Worm (Caenorhabditis elegans) whole organism, early embryonic: ENCODE measurements around the gene ZK185.2.

ENCODE experiments used
- B0310.2 ChIP-seq: sonication (generic microtip); optimal IDR thresholded peaks from 2 replicates; lab custom pipeline; 2016; ENCODE audit warnings: mild to moderate bottlenecking, missing genetic modification characterization, missing compliant biosample characterization
- F13C5.2 ChIP-seq: sonication (generic microtip); optimal IDR thresholded peaks from 2 replicates; lab custom pipeline; 2017; ENCODE audit warnings: mild to moderate bottlenecking, missing genetic modification characterization, inconsistent platforms, missing compliant biosample characterization
- aly-1 ChIP-seq: sonication (generic microtip); optimal IDR thresholded peaks from 2 replicates; lab custom pipeline; 2016; ENCODE audit warnings: missing genetic modification characterization, missing compliant biosample characterization
- ama-1 ChIP-seq: fragments of 150-350 bp; optimal IDR thresholded peaks from 2 replicates; lab custom pipeline; 2014
- ceh-13 ChIP-seq: fragments of 200-800 bp; sonication (Bioruptor generic); optimal IDR thresholded peaks from 2 replicates; lab custom pipeline; 2018; ENCODE audit warnings: mild to moderate bottlenecking, missing genetic modification characterization, missing compliant biosample characterization
- ceh-36 ChIP-seq: sonication (generic microtip); optimal IDR thresholded peaks from 2 replicates; lab custom pipeline; 2016; ENCODE audit warnings: missing genetic modification characterization, inconsistent platforms, missing compliant biosample characterization
- ets-7 ChIP-seq: sonication (generic microtip); optimal IDR thresholded peaks from 2 replicates; lab custom pipeline; 2016; ENCODE audit warnings: missing genotype, missing genetic modification characterization, missing compliant biosample characterization
- flt-1 ChIP-seq: fragments of 200-800 bp; sonication (Bioruptor generic); IDR thresholded peaks from 2 replicates; pipeline ENCODE4 v1.3.6; 2022; ENCODE audit warnings: missing genetic modification characterization, missing compliant biosample characterization
- hmbx-1 ChIP-seq: sonication (generic microtip); optimal IDR thresholded peaks from 2 replicates; lab custom pipeline; 2016; ENCODE audit warnings: mild to moderate bottlenecking, missing genetic modification characterization, missing compliant biosample characterization
- hmg-4 ChIP-seq: fragments of 200-800 bp; sonication (Bioruptor generic); optimal IDR thresholded peaks from 2 replicates; lab custom pipeline; 2018; ENCODE audit warnings: mild to moderate bottlenecking, missing genetic modification characterization, missing compliant biosample characterization
- hnd-1 ChIP-seq: sonication (generic microtip); optimal IDR thresholded peaks from 2 replicates; lab custom pipeline; 2016; ENCODE audit warnings: missing genetic modification characterization, missing compliant biosample characterization
- pes-1 ChIP-seq: fragments of 200-800 bp; sonication (Bioruptor generic); IDR thresholded peaks from 2 replicates; pipeline ENCODE4 v1.3.6; 2022; ENCODE audit warnings: missing genetic modification reagents, missing genetic modification characterization, missing compliant biosample characterization
- scrt-1 ChIP-seq: fragments of 200-800 bp; sonication (Bioruptor generic); IDR thresholded peaks from 2 replicates; pipeline ENCODE4 v1.3.6; 2022; ENCODE audit warnings: missing genetic modification characterization, missing compliant biosample characterization
- sea-1 ChIP-seq: fragments of 200-800 bp; sonication (Bioruptor generic); conservative IDR thresholded peaks from 2 replicates; pipeline ENCODE4 v1.3.6; 2022; ENCODE audit warnings: missing genetic modification characterization, missing compliant biosample characterization
- tbx-11 ChIP-seq: fragments of 200-800 bp; sonication (Bioruptor generic); IDR thresholded peaks from 2 replicates; pipeline ENCODE4 v1.3.6; 2022; ENCODE audit warnings: missing genetic modification characterization, missing compliant biosample characterization
- tbx-37 ChIP-seq: fragments of 200-800 bp; sonication (Bioruptor generic); conservative IDR thresholded peaks from 2 replicates; pipeline ENCODE4 v1.3.6; 2022; ENCODE audit warnings: missing genetic modification reagents, missing genetic modification characterization, missing compliant biosample characterization
- tra-4 ChIP-seq: sonication (generic microtip); optimal IDR thresholded peaks from 2 replicates; lab custom pipeline; 2017; ENCODE audit warnings: missing genetic modification characterization, missing compliant biosample characterization

Gene ZK185.2

DNA sequence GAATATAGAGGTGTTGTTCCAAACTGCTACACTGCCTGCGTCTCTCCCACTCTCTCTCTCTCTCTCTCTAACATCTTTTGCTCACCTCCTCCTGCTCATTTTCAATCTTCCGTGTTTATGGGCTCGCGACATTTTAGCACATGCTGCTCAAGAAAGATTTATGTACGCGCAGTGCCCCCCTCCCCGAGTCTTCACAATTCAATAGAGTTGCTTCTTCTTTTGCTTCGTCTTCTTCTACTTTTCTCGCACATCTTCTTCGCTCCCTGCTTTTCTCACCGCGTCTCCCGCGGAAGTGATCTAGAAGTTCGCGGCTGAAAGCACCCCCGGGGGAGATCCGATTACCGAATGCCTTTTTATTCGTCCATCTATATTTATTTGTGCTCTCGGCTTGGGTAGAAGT is 34.3 kb downstream of the ZK185.2 start:
- TF ChIP-seq flt-1 (GFP tag; lab: Robert Waterston, UW) (no peak), aly-1 (tag; lab: Kevin White, UChicago) (no peak), F13C5.2 (tag; lab: Kevin White, UChicago) (no peak), hnd-1 (tag; lab: Kevin White, UChicago) (no peak), B0310.2 (tag; lab: Kevin White, UChicago) (no peak), scrt-1 (GFP tag; lab: Robert Waterston, UW) (no peak), hmbx-1 (tag; lab: Kevin White, UChicago) (no peak)

DNA sequence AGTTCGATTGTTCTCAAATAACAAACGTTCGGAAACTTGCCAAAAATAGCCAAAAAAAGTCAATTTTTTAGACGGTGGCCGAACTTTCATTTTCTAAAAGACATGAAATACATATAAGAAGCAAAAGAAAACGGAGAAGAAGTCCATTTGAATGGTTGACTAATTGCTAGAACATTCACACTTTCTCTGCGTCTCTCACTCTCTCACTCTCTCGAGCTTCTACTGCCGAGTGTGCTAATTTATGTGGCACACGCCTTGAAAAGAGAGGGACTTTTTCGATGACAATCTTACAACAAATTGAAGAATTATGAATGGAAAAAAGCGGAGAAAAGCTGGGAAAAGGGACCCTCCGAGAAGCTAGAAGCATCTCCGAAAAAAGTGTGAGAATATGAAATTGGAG is 37.7 kb downstream of the ZK185.2 start:
- no peak for TF ChIP-seq flt-1 (GFP tag; lab: Robert Waterston, UW)
- no peak for TF ChIP-seq B0310.2 (tag; lab: Kevin White, UChicago)
- TF ChIP-seq scrt-1 (GFP tag; lab: Robert Waterston, UW) = no peak
- no peak for TF ChIP-seq ceh-13 (GFP tag; lab: Kevin White, UChicago)
- no peak for TF ChIP-seq ama-1 (lab: Kevin White, UChicago)

DNA sequence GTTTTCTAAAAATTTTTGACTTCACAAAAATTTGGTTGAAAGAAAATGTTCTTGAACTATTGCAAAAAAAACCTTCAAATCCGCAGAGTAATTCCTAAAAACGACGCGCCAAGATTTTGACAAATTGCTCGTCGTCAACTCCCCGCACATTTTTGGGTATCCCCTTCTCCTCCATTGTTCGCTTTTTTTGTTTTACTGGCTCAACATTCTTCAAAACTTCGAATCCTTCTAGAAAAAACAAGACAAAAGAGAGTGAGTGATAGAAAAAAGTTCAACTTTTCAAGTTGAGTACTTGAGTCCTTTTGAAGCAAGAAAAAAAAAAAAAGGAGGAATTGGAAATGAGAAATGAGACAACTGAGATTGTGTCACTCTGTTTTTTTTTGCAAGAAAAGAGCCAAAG is 40.5 kb downstream of the ZK185.2 start:
- no peak for TF ChIP-seq ceh-36 (tag; lab: Kevin White, UChicago)
- no peak for TF ChIP-seq pes-1
- TF ChIP-seq aly-1 (tag; lab: Kevin White, UChicago) = no peak
- no peak for TF ChIP-seq tra-4 (tag; lab: Kevin White, UChicago)
- no peak for TF ChIP-seq ets-7 (tag; lab: Kevin White, UChicago)
- no peak for TF ChIP-seq tbx-37
- TF ChIP-seq sea-1 (GFP tag; lab: Robert Waterston, UW) = no peak
- no peak for TF ChIP-seq F13C5.2 (tag; lab: Kevin White, UChicago)
- no peak for TF ChIP-seq ama-1 (lab: Kevin White, UChicago)
- no peak for TF ChIP-seq hnd-1 (tag; lab: Kevin White, UChicago)
- no peak for TF ChIP-seq flt-1 (GFP tag; lab: Robert Waterston, UW)
- TF ChIP-seq ceh-13 (GFP tag; lab: Kevin White, UChicago) = no peak
- TF ChIP-seq B0310.2 (tag; lab: Kevin White, UChicago) = no peak
- no peak for TF ChIP-seq tbx-11
- TF ChIP-seq scrt-1 (GFP tag; lab: Robert Waterston, UW) = no peak
- TF ChIP-seq hmbx-1 (tag; lab: Kevin White, UChicago) = no peak

DNA sequence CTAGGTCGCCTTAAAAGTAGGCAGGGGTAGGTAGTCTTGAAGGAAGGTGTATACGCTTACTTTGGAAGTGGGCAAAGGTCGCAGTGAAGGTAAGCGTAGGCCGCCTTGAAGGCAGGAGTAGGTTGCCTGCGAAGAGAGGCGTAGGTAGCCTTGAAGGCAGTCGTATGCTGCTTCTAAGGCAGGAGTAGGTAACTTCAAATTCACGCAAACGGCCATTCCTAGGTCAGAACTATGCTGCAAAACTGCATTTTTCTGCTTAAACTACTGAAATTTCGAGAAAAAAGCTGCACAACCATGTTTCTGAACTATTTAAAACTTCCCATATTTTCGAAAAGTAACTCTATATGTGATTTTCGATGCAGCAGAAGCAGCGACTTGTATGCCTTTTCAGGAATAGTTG is 43.1 kb downstream of the ZK185.2 start:
- no peak for TF ChIP-seq F13C5.2 (tag; lab: Kevin White, UChicago)
- no peak for TF ChIP-seq ceh-36 (tag; lab: Kevin White, UChicago)
- no peak for TF ChIP-seq sea-1 (GFP tag; lab: Robert Waterston, UW)
- TF ChIP-seq tbx-11 = no peak
- TF ChIP-seq tra-4 (tag; lab: Kevin White, UChicago) = no peak
- no peak for TF ChIP-seq ama-1 (lab: Kevin White, UChicago)
- TF ChIP-seq hnd-1 (tag; lab: Kevin White, UChicago) = no peak
- no peak for TF ChIP-seq ceh-13 (GFP tag; lab: Kevin White, UChicago)
- no peak for TF ChIP-seq pes-1
- TF ChIP-seq aly-1 (tag; lab: Kevin White, UChicago) = no peak
- no peak for TF ChIP-seq flt-1 (GFP tag; lab: Robert Waterston, UW)
- TF ChIP-seq hmbx-1 (tag; lab: Kevin White, UChicago) = no peak
- TF ChIP-seq B0310.2 (tag; lab: Kevin White, UChicago) = no peak
- TF ChIP-seq scrt-1 (GFP tag; lab: Robert Waterston, UW) = no peak
- TF ChIP-seq hmg-4 (GFP tag; lab: Kevin White, UChicago) = no peak
- TF ChIP-seq ets-7 (tag; lab: Kevin White, UChicago) = no peak
- TF ChIP-seq tbx-37 = no peak

DNA sequence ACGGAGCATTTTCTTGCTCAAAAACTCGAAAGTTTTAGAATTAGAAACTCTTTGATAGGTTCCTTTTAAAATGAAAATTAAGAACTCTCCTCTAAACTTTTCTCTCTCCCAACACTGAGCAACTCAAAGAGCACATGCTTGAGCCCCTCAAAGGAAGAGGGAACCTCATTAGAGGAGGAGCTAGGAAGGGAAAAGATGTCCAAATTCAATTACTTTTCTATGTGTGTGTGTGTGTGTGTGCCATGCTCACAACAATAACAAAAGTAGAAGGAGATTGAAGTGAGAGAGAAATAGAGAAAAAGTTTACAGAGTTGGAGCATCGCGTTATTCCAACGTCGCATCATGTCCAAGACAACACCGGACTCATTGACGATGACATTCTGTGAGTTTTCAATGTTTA is 49.6 kb downstream of the ZK185.2 start:
- TF ChIP-seq flt-1 (GFP tag; lab: Robert Waterston, UW) (no peak), scrt-1 (GFP tag; lab: Robert Waterston, UW) (no peak), hmbx-1 (tag; lab: Kevin White, UChicago) (no peak), pes-1 (no peak), tra-4 (tag; lab: Kevin White, UChicago) (no peak)

DNA sequence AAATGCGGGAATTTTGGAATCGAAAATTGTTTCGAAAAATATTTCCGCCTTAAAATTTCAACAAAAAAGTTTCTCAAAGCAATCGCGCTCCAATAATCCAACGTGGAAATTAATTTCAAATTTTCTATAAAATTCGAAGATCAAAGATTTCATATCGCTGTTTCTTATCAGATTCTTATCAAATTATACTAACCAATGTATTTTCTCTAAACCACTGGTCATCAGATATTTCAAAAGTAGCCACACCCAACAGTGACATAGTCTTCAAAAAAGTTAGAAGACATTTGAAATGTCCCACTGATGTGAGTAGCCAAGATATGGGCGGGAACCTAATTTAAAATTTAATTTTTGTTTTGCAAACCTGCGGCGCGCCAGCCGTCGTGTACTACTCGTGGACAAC is 51.2 kb downstream of the ZK185.2 start:
- TF ChIP-seq ceh-13 (GFP tag; lab: Kevin White, UChicago) = no peak

DNA sequence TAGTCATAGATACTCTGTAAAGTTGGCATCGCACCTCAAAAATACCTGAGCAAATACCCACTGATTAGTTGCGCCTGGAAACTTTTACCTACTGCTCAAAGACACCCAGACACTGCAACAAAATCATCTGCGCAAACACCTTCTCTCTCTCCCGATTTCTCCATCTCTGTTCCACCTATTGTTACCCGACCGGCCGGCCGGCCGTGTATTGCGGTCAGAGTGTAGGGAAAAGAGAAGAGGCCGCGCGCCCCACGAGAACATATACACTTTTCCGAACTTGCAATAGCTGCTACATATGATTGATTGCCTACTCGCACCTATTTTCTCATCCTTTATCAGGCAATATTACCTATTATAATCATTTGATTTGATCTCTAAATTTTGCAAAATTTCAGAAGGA is 52.1 kb downstream of the ZK185.2 start:
- peak; percentile 72 for TF ChIP-seq hmg-4 (GFP tag; lab: Kevin White, UChicago)
- TF ChIP-seq flt-1 (GFP tag; lab: Robert Waterston, UW) = no peak
- no peak for TF ChIP-seq ceh-13 (GFP tag; lab: Kevin White, UChicago)
